Fruit fly (Drosophila melanogaster) whole organism, embryonic: Measurements from ENCODE around the gene sau.
A peak's percentile ranks its signal among the peaks of the same experiment; 100 is the strongest.

Source experiments
- Asciz ChIP-seq: fragments of 200-800 bp; sonication (Bioruptor generic); optimal IDR thresholded peaks from 2 replicates; lab custom pipeline; 2017; ENCODE audit warnings: missing biosample characterization, mild to moderate bottlenecking, missing genetic modification characterization, missing genetic modification reagents
- C15 ChIP-seq: fragments of 200-800 bp; sonication (Bioruptor generic); IDR thresholded peaks from 3 replicates; pipeline ENCODE4 v1.3.6; 2022; ENCODE audit warnings: missing biosample characterization, missing genetic modification characterization
- CG10209 ChIP-seq: fragments of 200-800 bp; sonication (Bioruptor generic); optimal IDR thresholded peaks from 3 replicates; lab custom pipeline; 2017; ENCODE audit warnings: missing biosample characterization, mild to moderate bottlenecking, missing genetic modification characterization, missing genetic modification reagents
- CG10267 ChIP-seq: fragments of 200-800 bp; sonication (Bioruptor generic); optimal IDR thresholded peaks from 2 replicates; lab custom pipeline; 2018; ENCODE audit warnings: missing biosample characterization, mild to moderate bottlenecking, missing genetic modification characterization, moderate library complexity
- CG10979 ChIP-seq: fragments of 200-800 bp; sonication (Bioruptor generic); optimal IDR thresholded peaks from 2 replicates; lab custom pipeline; 2018; ENCODE audit warnings: missing biosample characterization, mild to moderate bottlenecking, missing genetic modification characterization, moderate library complexity
- CG11696 ChIP-seq: fragments of 200-800 bp; sonication (Bioruptor generic); IDR thresholded peaks from 2 replicates; pipeline ENCODE4 v1.3.6; 2022; ENCODE audit warnings: missing biosample characterization, missing genetic modification characterization
- CG12769 ChIP-seq: fragments of 200-800 bp; sonication (Bioruptor generic); optimal IDR thresholded peaks from 2 replicates; lab custom pipeline; 2019; ENCODE audit warnings: missing biosample characterization, mild to moderate bottlenecking, missing genetic modification characterization, moderate library complexity
- CG12942 ChIP-seq: fragments of 200-800 bp; sonication (Bioruptor generic); optimal IDR thresholded peaks from 3 replicates; lab custom pipeline; 2016; ENCODE audit warnings: missing biosample characterization, missing genetic modification characterization
- CG13775 ChIP-seq: fragments of 200-800 bp; sonication (Bioruptor generic); optimal IDR thresholded peaks from 3 replicates; lab custom pipeline; 2017; ENCODE audit warnings: missing biosample characterization, mild to moderate bottlenecking, missing genetic modification characterization
- CG14965 ChIP-seq: fragments of 200-800 bp; sonication (Bioruptor generic); optimal IDR thresholded peaks from 2 replicates; lab custom pipeline; 2016; ENCODE audit warnings: missing biosample characterization, missing genetic modification characterization, borderline replicate concordance
- CG15601 ChIP-seq: fragments of 200-800 bp; sonication (Bioruptor generic); optimal IDR thresholded peaks from 3 replicates; lab custom pipeline; 2019; ENCODE audit warnings: missing biosample characterization, mild to moderate bottlenecking, missing genetic modification characterization, moderate library complexity
- CG16779 ChIP-seq: fragments of 200-800 bp; sonication (Bioruptor generic); IDR thresholded peaks from 2 replicates; pipeline ENCODE4 v1.3.6; 2022; ENCODE audit warnings: missing biosample characterization, missing genetic modification characterization
- CG31441 ChIP-seq: fragments of 200-800 bp; sonication (Bioruptor generic); IDR thresholded peaks from 2 replicates; pipeline ENCODE4 v1.3.6; 2022; ENCODE audit warnings: missing biosample characterization, missing genetic modification characterization
- CG3163 ChIP-seq: fragments of 200-800 bp; sonication (Bioruptor generic); optimal IDR thresholded peaks from 3 replicates; lab custom pipeline; 2016; ENCODE audit warnings: missing biosample characterization, missing genetic modification characterization
- CG34224 ChIP-seq: fragments of 200-800 bp; sonication (Bioruptor generic); IDR thresholded peaks from 3 replicates; pipeline ENCODE4 v1.3.6; 2022; ENCODE audit warnings: missing biosample characterization, missing genetic modification characterization; ENCODE audit not compliant: partially characterized antibody
- CG34376 ChIP-seq: fragments of 200-800 bp; sonication (Bioruptor generic); optimal IDR thresholded peaks from 2 replicates; lab custom pipeline; 2018; ENCODE audit warnings: missing biosample characterization, mild to moderate bottlenecking, missing genetic modification characterization
- CG5953 ChIP-seq: fragments of 200-800 bp; sonication (Bioruptor generic); IDR thresholded peaks from 2 replicates; pipeline ENCODE4 v1.3.6; 2022; ENCODE audit warnings: missing biosample characterization, missing genetic modification characterization
- CG6254 ChIP-seq: fragments of 200-800 bp; sonication (Bioruptor generic); optimal IDR thresholded peaks from 3 replicates; lab custom pipeline; 2017; ENCODE audit warnings: mild to moderate bottlenecking, missing biosample characterization, missing genetic modification reagents, missing genetic modification characterization
- CoRest ChIP-seq: fragments of 200-800 bp; sonication (Bioruptor generic); optimal IDR thresholded peaks from 3 replicates; lab custom pipeline; 2018; ENCODE audit warnings: missing biosample characterization, mild to moderate bottlenecking, missing genetic modification characterization, moderate library complexity
- Dbx ChIP-seq: fragments of 200-800 bp; sonication (Bioruptor generic); IDR thresholded peaks from 3 replicates; pipeline ENCODE4 v1.3.6; 2022; ENCODE audit warnings: missing biosample characterization, missing genetic modification characterization
- Dref ChIP-seq: fragments of 200-800 bp; sonication (Bioruptor generic); IDR thresholded peaks from 2 replicates; pipeline ENCODE4 v1.3.6; 2022; ENCODE audit warnings: missing biosample characterization, missing genetic modification characterization
- Fer1 ChIP-seq: fragments of 200-800 bp; sonication (Bioruptor generic); optimal IDR thresholded peaks from 2 replicates; lab custom pipeline; 2017; ENCODE audit warnings: missing biosample characterization, mild to moderate bottlenecking, missing genetic modification characterization
- GATAe ChIP-seq: fragments of 200-800 bp; sonication (Bioruptor generic); conservative IDR thresholded peaks from 2 replicates; pipeline ENCODE4 v1.3.6; 2022; ENCODE audit warnings: missing biosample characterization, missing genetic modification characterization
- H2.0 ChIP-seq: fragments of 200-800 bp; sonication (Bioruptor generic); IDR thresholded peaks from 2 replicates; pipeline ENCODE4 v1.3.6; 2022; ENCODE audit warnings: missing biosample characterization, missing genetic modification characterization
- Lim3 ChIP-seq: fragments of 200-800 bp; sonication (Bioruptor generic); IDR thresholded peaks from 2 replicates; pipeline ENCODE4 v1.3.6; 2022; ENCODE audit warnings: missing biosample characterization, missing genetic modification characterization
- MTF-1 ChIP-seq: fragments of 200-800 bp; sonication (Bioruptor generic); optimal IDR thresholded peaks from 2 replicates; lab custom pipeline; 2018; ENCODE audit warnings: missing biosample characterization, mild to moderate bottlenecking, missing genetic modification characterization, borderline replicate concordance
- Poxn ChIP-seq: fragments of 200-800 bp; sonication (Bioruptor generic); IDR thresholded peaks from 2 replicates; pipeline ENCODE4 v1.3.6; 2022; ENCODE audit warnings: missing biosample characterization, missing genetic modification characterization
- Xrp1 ChIP-seq: fragments of 200-800 bp; sonication (Bioruptor generic); IDR thresholded peaks from 2 replicates; pipeline ENCODE4 v1.3.6; 2022; ENCODE audit warnings: missing biosample characterization, missing genetic modification characterization
- amos ChIP-seq: fragments of 200-800 bp; sonication (Bioruptor generic); IDR thresholded peaks from 2 replicates; pipeline ENCODE4 v1.3.6; 2022; ENCODE audit warnings: missing biosample characterization, missing genetic modification characterization; ENCODE audit not compliant: partially characterized antibody
- bcd ChIP-seq: fragments of 200-800 bp; sonication (Bioruptor generic); optimal IDR thresholded peaks from 2 replicates; lab custom pipeline; 2017; ENCODE audit warnings: missing biosample characterization, mild to moderate bottlenecking, missing genetic modification characterization
- bowl ChIP-seq: fragments of 200-800 bp; sonication (Bioruptor generic); IDR thresholded peaks from 2 replicates; pipeline ENCODE4 v1.3.6; 2022; ENCODE audit warnings: missing biosample characterization, missing genetic modification characterization
- cad ChIP-seq: fragments of >200 bp; optimal IDR thresholded peaks from 2 replicates; lab custom pipeline; 2017; ENCODE audit warnings: missing biosample characterization, missing genetic modification characterization
- chif ChIP-seq, 2 experiments: fragments of 200-800 bp; sonication (Bioruptor generic); optimal IDR thresholded peaks; 3 replicates each; lab custom pipeline; 2016; ENCODE audit warnings: missing biosample characterization in 2 of 2, missing genetic modification characterization in 2 of 2
- fd102C ChIP-seq: fragments of 200-800 bp; sonication (Bioruptor generic); optimal IDR thresholded peaks from 2 replicates; lab custom pipeline; 2018; ENCODE audit warnings: missing biosample characterization, mild to moderate bottlenecking, missing genetic modification characterization, moderate library complexity
- fd64A ChIP-seq: fragments of 200-800 bp; sonication (Bioruptor generic); optimal IDR thresholded peaks from 3 replicates; lab custom pipeline; 2018; ENCODE audit warnings: missing biosample characterization, mild to moderate bottlenecking, missing genetic modification characterization
- gcm ChIP-seq: fragments of 200-800 bp; sonication (Bioruptor generic); optimal IDR thresholded peaks from 2 replicates; lab custom pipeline; 2019; ENCODE audit warnings: missing biosample characterization, mild to moderate bottlenecking, missing genetic modification characterization, moderate library complexity
- gem ChIP-seq: fragments of 200-800 bp; sonication (Bioruptor generic); optimal IDR thresholded peaks from 2 replicates; lab custom pipeline; 2019; ENCODE audit warnings: missing biosample characterization, mild to moderate bottlenecking, missing genetic modification characterization, moderate library complexity
- gsb ChIP-seq: fragments of 200-800 bp; sonication (Bioruptor generic); IDR thresholded peaks from 2 replicates; pipeline ENCODE4 v1.3.6; 2022; ENCODE audit warnings: missing biosample characterization, missing genetic modification characterization
- hkb ChIP-seq, 2 experiments: fragments of 200-800 bp in 1 of 2; fragments of >200 bp in 1 of 2; sonication (Bioruptor generic) in 1 of 2; IDR thresholded peaks in 1 of 2; optimal IDR thresholded peaks in 1 of 2; 2 replicates each; pipeline versions ENCODE4 v1.3.6 to Lab custom; 2017 to 2022; ENCODE audit warnings: missing biosample characterization in 1 of 2, missing genetic modification characterization in 1 of 2
- hth ChIP-seq: fragments of >200 bp; optimal IDR thresholded peaks from 2 replicates; lab custom pipeline; 2017; ENCODE audit warnings: inconsistent platforms
- jigr1 ChIP-seq: fragments of 200-800 bp; sonication (Bioruptor generic); IDR thresholded peaks from 3 replicates; pipeline ENCODE4 v1.3.6; 2022; ENCODE audit warnings: missing biosample characterization, missing genetic modification characterization
- org-1 ChIP-seq: fragments of 200-800 bp; sonication (Bioruptor generic); optimal IDR thresholded peaks from 2 replicates; lab custom pipeline; 2017; ENCODE audit warnings: missing biosample characterization, missing genetic modification characterization
- peb ChIP-seq: fragments of 200-800 bp; sonication (Bioruptor generic); IDR thresholded peaks from 2 replicates; pipeline ENCODE4 v1.3.6; 2022; ENCODE audit warnings: missing biosample characterization, missing genetic modification characterization
- pfk ChIP-seq: fragments of 200-800 bp; sonication (Bioruptor generic); optimal IDR thresholded peaks from 2 replicates; lab custom pipeline; 2018; ENCODE audit warnings: missing biosample characterization, mild to moderate bottlenecking, missing genetic modification characterization, moderate library complexity
- pnt ChIP-seq: fragments of 200-800 bp; sonication (Bioruptor generic); optimal IDR thresholded peaks from 3 replicates; lab custom pipeline; 2016; ENCODE audit warnings: missing biosample characterization, missing genetic modification characterization
- prd ChIP-seq, 3 experiments: fragments of >200 bp in 2 of 3; fragments of 200-800 bp in 1 of 3; sonication (Bioruptor generic) in 1 of 3; optimal IDR thresholded peaks in 2 of 3; IDR thresholded peaks in 1 of 3; 2 replicates in 2 of 3; 3 replicates in 1 of 3; pipeline versions ENCODE4 v1.3.6 to Lab custom; 2017 to 2022; ENCODE audit warnings: missing biosample characterization in 1 of 3, missing genetic modification characterization in 1 of 3
- rib ChIP-seq: fragments of 200-800 bp; sonication (Bioruptor generic); IDR thresholded peaks from 2 replicates; pipeline ENCODE4 v1.3.6; 2022; ENCODE audit warnings: missing biosample characterization, missing genetic modification characterization
- run ChIP-seq: fragments of 200-800 bp; sonication (Bioruptor generic); optimal IDR thresholded peaks from 3 replicates; lab custom pipeline; 2018; ENCODE audit warnings: missing biosample characterization, mild to moderate bottlenecking, missing genetic modification characterization
- sisA ChIP-seq: fragments of 200-800 bp; sonication (Bioruptor generic); IDR thresholded peaks from 2 replicates; pipeline ENCODE4 v1.3.6; 2022; ENCODE audit warnings: missing biosample characterization, missing genetic modification characterization
- vnd ChIP-seq: fragments of 200-800 bp; sonication (Bioruptor generic); IDR thresholded peaks from 3 replicates; pipeline ENCODE4 v1.3.6; 2022; ENCODE audit warnings: missing biosample characterization, missing genetic modification characterization; ENCODE audit not compliant: partially characterized antibody

The sau gene

DNA sequence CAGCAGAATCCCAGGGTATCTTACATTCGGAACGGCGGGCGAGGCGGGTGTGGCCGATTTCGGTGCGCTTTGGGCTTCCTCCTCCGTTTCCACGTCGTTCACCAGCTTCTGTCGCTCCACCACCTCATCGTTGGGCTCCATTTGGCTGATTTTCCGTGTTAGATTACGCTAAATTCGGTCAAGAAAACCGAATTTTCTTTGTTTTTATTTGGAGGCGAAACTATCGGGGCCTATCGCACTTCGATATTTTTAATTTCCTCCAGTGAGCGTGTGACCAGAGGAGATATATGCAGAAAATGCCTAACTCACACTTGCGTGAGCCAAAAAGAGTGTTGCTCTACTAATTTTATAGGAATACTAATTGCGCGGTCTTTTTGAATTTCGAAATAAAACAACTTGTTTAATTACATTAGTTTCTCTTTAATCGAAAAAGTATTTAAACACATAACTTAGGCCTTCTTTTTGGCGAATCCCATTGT, 34.0 kb upstream of the sau start, which contains the start of gene CG10874 (continued):
- TF ChIP-seq hkb (optimal IDR thresholded peaks at IDR 0.05; lab: Kevin White, UChicago) (peak; percentile 58), hkb (GFP tag; IDR thresholded peaks at IDR 0.05; lab: Robert Waterston, UW) (no peak), sisA (GFP tag; lab: Robert Waterston, UW) (no peak), Asciz (GFP tag; lab: Kevin White, UChicago) (no peak), rib (no peak), run (tag; lab: Kevin White, UChicago) (no peak), fd64A (GFP tag; lab: Kevin White, UChicago) (no peak), CG10267 (tag; lab: Kevin White, UChicago) (peak; percentile 61), CG14965 (no peak), chif (GFP tag; optimal IDR thresholded peaks at IDR 0.05; lab: Kevin White, UChicago) (no peak), CG13775 (GFP tag; lab: Kevin White, UChicago) (no peak), GATAe (no peak), fd102C (GFP tag; lab: Kevin White, UChicago) (no peak), bcd (GFP tag; lab: Kevin White, UChicago) (no peak), CoRest (tag; lab: Kevin White, UChicago) (peak; percentile 37), gsb (GFP tag; lab: Robert Waterston, UW) (no peak), Lim3 (GFP tag; lab: Robert Waterston, UW) (no peak), CG31441 (GFP tag; lab: Robert Waterston, UW) (no peak), Xrp1 (no peak), CG3163 (GFP tag; lab: Kevin White, UChicago) (no peak), jigr1 (GFP tag; lab: Robert Waterston, UW) (no peak), pnt (GFP tag; lab: Kevin White, UChicago) (no peak), Poxn (no peak), CG12769 (tag; lab: Kevin White, UChicago) (peak; percentile 10), CG5953 (GFP tag; lab: Robert Waterston, UW) (no peak), org-1 (no peak), CG6254 (GFP tag; lab: Kevin White, UChicago) (no peak), C15 (no peak), CG16779 (GFP tag; lab: Robert Waterston, UW) (no peak), MTF-1 (GFP tag; lab: Kevin White, UChicago) (no peak), gcm (no peak), CG12942 (GFP tag; lab: Kevin White, UChicago) (no peak), vnd (GFP tag; lab: Robert Waterston, UW) (no peak), CG34224 (no peak), CG10209 (no peak), CG11696 (GFP tag; lab: Robert Waterston, UW) (no peak), bowl (GFP tag; lab: Robert Waterston, UW) (no peak), Dref (GFP tag; lab: Robert Waterston, UW) (no peak), peb (no peak), CG10979 (tag; lab: Kevin White, UChicago) (peak; percentile 4), gem (tag; lab: Kevin White, UChicago) (peak; percentile 4), cad (GFP tag; lab: Kevin White, UChicago) (no peak), Fer1 (GFP tag; lab: Kevin White, UChicago) (peak; percentile 11), H2.0 (no peak), amos (GFP tag; lab: Robert Waterston, UW) (no peak), Dbx (GFP tag; lab: Robert Waterston, UW) (no peak), pfk (GFP tag; lab: Kevin White, UChicago) (no peak), CG15601 (tag; lab: Kevin White, UChicago) (peak; percentile 8), prd (optimal IDR thresholded peaks at IDR 0.05; lab: Kevin White, UChicago) (no peak), prd (GFP tag; IDR thresholded peaks at IDR 0.05; lab: Robert Waterston, UW) (no peak), CG34376 (GFP tag; lab: Kevin White, UChicago) (no peak), hth (lab: Kevin White, UChicago) (no peak)
